Worm (Caenorhabditis elegans) whole organism, L4 larva: ENCODE measurements around the gene C50B8.4.
A peak's percentile ranks its signal among the peaks of the same experiment; 100 is the strongest.

Experiments
- F10B5.3 ChIP-seq: sonication (generic microtip); optimal IDR thresholded peaks from 2 replicates; lab custom pipeline; 2016; ENCODE audit warnings: mild to moderate bottlenecking, missing genetic modification characterization, missing compliant biosample characterization
- T20F7.1 ChIP-seq: fragments of 200-800 bp; sonication (Bioruptor generic); optimal IDR thresholded peaks from 2 replicates; lab custom pipeline; 2018; ENCODE audit warnings: mild to moderate bottlenecking, missing genetic modification characterization, missing compliant biosample characterization
- Y48G9A.11 ChIP-seq: fragments of 200-800 bp; sonication (Bioruptor generic); IDR thresholded peaks from 2 replicates; pipeline ENCODE4 v1.3.6; 2022; ENCODE audit warnings: missing genetic modification reagents, missing genetic modification characterization, missing compliant biosample characterization
- ZK337.2 ChIP-seq: fragments of 200-800 bp; sonication (Bioruptor generic); IDR thresholded peaks from 2 replicates; pipeline ENCODE4 v1.3.6; 2022; ENCODE audit warnings: missing genetic modification reagents, missing genetic modification characterization, missing compliant biosample characterization
- ZK546.5 ChIP-seq, 2 experiments: sonication (generic microtip); optimal IDR thresholded peaks; 2 replicates each; lab custom pipeline; 2017; ENCODE audit warnings: missing biosample characterization in 2 of 2, missing genetic modification characterization in 2 of 2
- ama-1 ChIP-seq: fragments of 150-350 bp; optimal IDR thresholded peaks from 2 replicates; lab custom pipeline; 2014; ENCODE audit warnings: inconsistent platforms, mixed read lengths
- ceh-44 ChIP-seq: fragments of 200-800 bp; sonication (Bioruptor generic); IDR thresholded peaks from 2 replicates; pipeline ENCODE4 v1.3.6; 2022; ENCODE audit warnings: missing genetic modification reagents, missing genetic modification characterization, missing compliant biosample characterization
- cey-2 ChIP-seq: sonication (generic microtip); optimal IDR thresholded peaks from 3 replicates; lab custom pipeline; 2017; ENCODE audit warnings: missing genetic modification characterization, mild to moderate bottlenecking, missing compliant biosample characterization, antibody characterized with exemption, borderline replicate concordance; ENCODE audit not compliant: insufficient read depth
- daf-16 ChIP-seq, 3 experiments: sonication (generic microtip); optimal IDR thresholded peaks; 2 replicates each; lab custom pipeline; 2016 to 2017; ENCODE audit warnings: missing genetic modification characterization in 3 of 3, missing genetic modification reagents in 3 of 3, mild to moderate bottlenecking in 2 of 3, missing compliant biosample characterization in 2 of 3, missing biosample characterization in 1 of 3, moderate library complexity in 1 of 3
- dmd-6 ChIP-seq: fragments of 200-800 bp; sonication (Bioruptor generic); IDR thresholded peaks from 2 replicates; pipeline ENCODE4 v1.3.6; 2022; ENCODE audit warnings: missing genetic modification reagents, missing genetic modification characterization, missing compliant biosample characterization
- duxl-1 ChIP-seq: sonication (generic microtip); optimal IDR thresholded peaks from 2 replicates; lab custom pipeline; 2016; ENCODE audit warnings: mild to moderate bottlenecking, missing genetic modification characterization, moderate library complexity, missing compliant biosample characterization; ENCODE audit not compliant: poor library complexity
- dve-1 ChIP-seq: sonication (generic microtip); optimal IDR thresholded peaks from 2 replicates; lab custom pipeline; 2017; ENCODE audit warnings: antibody characterized with exemption, mild to moderate bottlenecking, missing genetic modification characterization, missing compliant biosample characterization; ENCODE audit not compliant: insufficient read depth
- fos-1 ChIP-seq: fragments of 150-350 bp; optimal IDR thresholded peaks from 2 replicates; lab custom pipeline; 2014; ENCODE audit warnings: missing biosample characterization, missing genetic modification characterization
- hif-1 ChIP-seq, 2 experiments: sonication (generic microtip); optimal IDR thresholded peaks; 2 replicates each; lab custom pipeline; 2016 to 2017; ENCODE audit warnings: missing compliant biosample characterization in 2 of 2, missing genetic modification characterization in 2 of 2, missing genetic modification reagents in 2 of 2, missing genotype in 2 of 2, mild to moderate bottlenecking in 1 of 2
- hlh-11 ChIP-seq: fragments of 200-800 bp; sonication (Bioruptor generic); optimal IDR thresholded peaks from 2 replicates; lab custom pipeline; 2018; ENCODE audit warnings: mild to moderate bottlenecking, missing genetic modification characterization, missing compliant biosample characterization
- lim-7 ChIP-seq: fragments of 200-800 bp; sonication (Bioruptor generic); IDR thresholded peaks from 2 replicates; pipeline ENCODE4 v1.3.6; 2022; ENCODE audit warnings: missing genetic modification characterization, missing compliant biosample characterization
- lir-3 ChIP-seq: sonication (generic microtip); optimal IDR thresholded peaks from 2 replicates; lab custom pipeline; 2016; ENCODE audit warnings: mild to moderate bottlenecking, missing genetic modification characterization, missing compliant biosample characterization
- mep-1 ChIP-seq: fragments of 150-350 bp; sonication (generic microtip); optimal IDR thresholded peaks from 3 replicates; lab custom pipeline; 2014; ENCODE audit warnings: missing biosample characterization, missing genetic modification characterization
- mes-2 ChIP-seq: sonication (generic microtip); optimal IDR thresholded peaks from 2 replicates; lab custom pipeline; 2016; ENCODE audit warnings: missing genotype, mild to moderate bottlenecking, missing genetic modification characterization, missing compliant biosample characterization; ENCODE audit not compliant: poor library complexity, severe bottlenecking
- nhr-102 ChIP-seq: sonication (generic microtip); optimal IDR thresholded peaks from 2 replicates; lab custom pipeline; 2016; ENCODE audit warnings: mild to moderate bottlenecking, missing genetic modification characterization, moderate library complexity, missing compliant biosample characterization
- nhr-28 ChIP-seq: fragments of 150-350 bp; optimal IDR thresholded peaks from 2 replicates; lab custom pipeline; 2014; ENCODE audit warnings: missing biosample characterization, missing genetic modification characterization
- nhr-6 ChIP-seq: fragments of 150-350 bp; optimal IDR thresholded peaks from 2 replicates; lab custom pipeline; 2014; ENCODE audit warnings: missing biosample characterization, missing genetic modification characterization
- nhr-77 ChIP-seq: fragments of 150-350 bp; optimal IDR thresholded peaks from 2 replicates; lab custom pipeline; 2014; ENCODE audit warnings: missing biosample characterization, missing genetic modification characterization
- pha-4 ChIP-seq, 2 experiments: fragments of 150-350 bp in 1 of 2; fragments of 200-800 bp in 1 of 2; sonication (Bioruptor generic) in 1 of 2; IDR thresholded peaks in 1 of 2; optimal IDR thresholded peaks in 1 of 2; 2 replicates each; pipeline versions ENCODE4 v1.3.6 to Lab custom; 2014 to 2022; ENCODE audit warnings: missing genetic modification characterization in 2 of 2, missing genetic modification reagents in 2 of 2, missing biosample characterization in 1 of 2, missing compliant biosample characterization in 1 of 2
- php-3 ChIP-seq: fragments of 200-800 bp; sonication (Bioruptor generic); IDR thresholded peaks from 2 replicates; pipeline ENCODE4 v1.3.6; 2022; ENCODE audit warnings: missing genetic modification reagents, missing genetic modification characterization, missing compliant biosample characterization
- pqm-1 ChIP-seq: sonication (generic microtip); optimal IDR thresholded peaks from 2 replicates; lab custom pipeline; 2017; ENCODE audit warnings: missing biosample characterization, missing genetic modification characterization
- saeg-2 ChIP-seq: fragments of 200-800 bp; sonication (Bioruptor generic); IDR thresholded peaks from 2 replicates; pipeline ENCODE4 v1.3.6; 2022; ENCODE audit warnings: missing genetic modification reagents, missing genetic modification characterization, missing compliant biosample characterization
- snpc-4 ChIP-seq: fragments of 150-350 bp; optimal IDR thresholded peaks from 2 replicates; lab custom pipeline; 2014; ENCODE audit warnings: missing biosample characterization, missing genetic modification characterization
- unc-39 ChIP-seq: sonication (generic microtip); optimal IDR thresholded peaks from 2 replicates; lab custom pipeline; 2017; ENCODE audit warnings: missing biosample characterization, missing genetic modification characterization
- unc-62 ChIP-seq, 3 experiments: fragments of 150-350 bp in 1 of 3; sonication (generic microtip); optimal IDR thresholded peaks in 2 of 3; peaks in 1 of 3; 1 replicate in 1 of 3; 2 replicates in 2 of 3; lab custom pipeline; 2014 to 2017; ENCODE audit warnings: missing biosample characterization in 3 of 3, missing genetic modification characterization in 3 of 3, missing genetic modification reagents in 3 of 3, missing genotype in 1 of 3
- zfp-3 ChIP-seq: fragments of 200-800 bp; sonication (Bioruptor generic); conservative IDR thresholded peaks from 2 replicates; pipeline ENCODE4 v1.3.6; 2022; ENCODE audit warnings: missing genetic modification reagents, missing genetic modification characterization, missing compliant biosample characterization
- zip-11 ChIP-seq: fragments of 200-800 bp; sonication (Bioruptor generic); IDR thresholded peaks from 2 replicates; pipeline ENCODE4 v1.3.6; 2022; ENCODE audit warnings: missing genetic modification characterization, missing compliant biosample characterization
- zip-2 ChIP-seq: fragments of 150-350 bp; optimal IDR thresholded peaks from 2 replicates; lab custom pipeline; 2014; ENCODE audit warnings: missing biosample characterization, missing genetic modification characterization

The C50B8.4 gene

ce11 chrV:13529165-13529564 is 42.6 kb upstream of the C50B8.4 start:
- TF ChIP-seq ZK337.2 (GFP tag; lab: Robert Waterston, UW) (no peak), mep-1 (tag; lab: Kevin White, UChicago) (peak; percentile 19), hlh-11 (tag; lab: Kevin White, UChicago) (peak; percentile 33), nhr-6 (tag; lab: Kevin White, UChicago) (peak; percentile 25), cey-2 (tag; lab: Kevin White, UChicago) (no peak), daf-16 (GFP tag; optimal IDR thresholded peaks at IDR 0.05; lab: Kevin White, UChicago) (no peak), daf-16 (tag; optimal IDR thresholded peaks at IDR 0.05; lab: Kevin White, UChicago) (peak; percentile 83), dve-1 (tag; lab: Kevin White, UChicago) (peak; percentile 75), duxl-1 (tag; lab: Kevin White, UChicago) (no peak), nhr-77 (peak; percentile 35), nhr-102 (tag; lab: Kevin White, UChicago) (peak; percentile 70), ceh-44 (GFP tag; lab: Robert Waterston, UW) (no peak), T20F7.1 (no peak), ama-1 (lab: Kevin White, UChicago) (peak; percentile 55), pha-4 (GFP tag; IDR thresholded peaks at IDR 0.05; lab: Robert Waterston, UW) (no peak), pha-4 (tag; optimal IDR thresholded peaks at IDR 0.05; lab: Kevin White, UChicago) (no peak)
- TF ChIP-seq, all 104 proteins: peak for 8

ce11 chrV:13530698-13531097 is 41.1 kb upstream of the C50B8.4 start, which contains the start of gene ttr-44:
TSS of gene ttr-44 (minus strand) at chrV:13530744.
- TF ChIP-seq fos-1 (tag; lab: Kevin White, UChicago) = no peak
- no peak for TF ChIP-seq F10B5.3 (tag; lab: Kevin White, UChicago)
- TF ChIP-seq snpc-4 (tag; lab: Kevin White, UChicago) = no peak
- TF ChIP-seq dve-1 (tag; lab: Kevin White, UChicago) = peak; percentile 92
- TF ChIP-seq T20F7.1 = peak; percentile 16
- TF ChIP-seq lim-7 = no peak
- no peak for TF ChIP-seq zip-11 (GFP tag; lab: Robert Waterston, UW)
- no peak for TF ChIP-seq nhr-102 (tag; lab: Kevin White, UChicago)
- peak; percentile 23 for TF ChIP-seq nhr-6 (tag; lab: Kevin White, UChicago)
- TF ChIP-seq ama-1 (lab: Kevin White, UChicago) = no peak
- peak; percentile 35 for TF ChIP-seq hlh-11 (tag; lab: Kevin White, UChicago)
- no peak for TF ChIP-seq unc-39 (tag; lab: Kevin White, UChicago)
- peak; percentile 70 for TF ChIP-seq pqm-1
- no peak for TF ChIP-seq lir-3
- no peak for TF ChIP-seq saeg-2 (GFP tag; lab: Robert Waterston, UW)
- TF ChIP-seq Y48G9A.11 (GFP tag; lab: Robert Waterston, UW) = no peak
- peak; percentile 76 for TF ChIP-seq dmd-6 (GFP tag; lab: Robert Waterston, UW)
- TF ChIP-seq daf-16 (GFP tag; optimal IDR thresholded peaks at IDR 0.05; lab: Kevin White, UChicago) = no peak
- TF ChIP-seq daf-16 (tag; optimal IDR thresholded peaks at IDR 0.05; lab: Kevin White, UChicago) = peak; percentile 95
- peak; percentile 29 for TF ChIP-seq zip-2
- TF ChIP-seq nhr-77 = peak; percentile 57
- no peak for TF ChIP-seq mes-2 (tag; lab: Kevin White, UChicago)
- TF ChIP-seq ZK546.5 (tag; optimal IDR thresholded peaks at IDR 0.05; lab: Kevin White, UChicago) = no peak
- TF ChIP-seq nhr-28 (tag; lab: Kevin White, UChicago) = peak; percentile 72
- 0 out of 2 replicates have a peak, but pooled peaks have one; percentile 40 for TF ChIP-seq php-3 (GFP tag; lab: Robert Waterston, UW)
- TF ChIP-seq hif-1 (tag; optimal IDR thresholded peaks at IDR 0.05; lab: Kevin White, UChicago) = peak in 1 of 2 experiments; percentile 44
- no peak for TF ChIP-seq zfp-3 (GFP tag; lab: Robert Waterston, UW)
- TF ChIP-seq unc-62 (GFP tag; optimal IDR thresholded peaks at IDR 0.05 in 1 of 2; lab: Kevin White, UChicago) = no peak
- no peak for TF ChIP-seq unc-62 (tag; optimal IDR thresholded peaks at IDR 0.05; lab: Kevin White, UChicago)

- peak; percentile 21 for TF ChIP-seq nhr-28 (tag; lab: Kevin White, UChicago)
- peak; percentile 46 for TF ChIP-seq dve-1 (tag; lab: Kevin White, UChicago)
- TF ChIP-seq daf-16 (GFP tag; optimal IDR thresholded peaks at IDR 0.05; lab: Kevin White, UChicago) = no peak
- peak; percentile 99 for TF ChIP-seq daf-16 (tag; optimal IDR thresholded peaks at IDR 0.05; lab: Kevin White, UChicago)
- no peak for TF ChIP-seq cey-2 (tag; lab: Kevin White, UChicago)
Observed at ce11 chrV:13532469-13532868, 39.3 kb upstream of the C50B8.4 start.
